Fruit fly (Drosophila melanogaster) whole organism, embryonic: ENCODE results near the gene CG2021.

Experiments used
- Atf6 ChIP-seq: fragments of 200-800 bp; sonication (Bioruptor generic); IDR thresholded peaks from 2 replicates; pipeline ENCODE4 v1.3.6; 2022; ENCODE audit warnings: missing biosample characterization, missing genetic modification characterization
- B-H1 ChIP-seq: fragments of 200-800 bp; sonication (Bioruptor generic); IDR thresholded peaks from 3 replicates; pipeline ENCODE4 v1.3.6; 2022; ENCODE audit warnings: missing biosample characterization, missing genetic modification characterization
- B-H2 ChIP-seq: fragments of 200-800 bp; sonication (Bioruptor generic); optimal IDR thresholded peaks from 2 replicates; lab custom pipeline; 2018; ENCODE audit warnings: missing biosample characterization, mild to moderate bottlenecking, missing genetic modification characterization
- Bdp1 ChIP-seq: fragments of 200-800 bp; sonication (Bioruptor generic); optimal IDR thresholded peaks from 3 replicates; lab custom pipeline; 2016; ENCODE audit warnings: missing biosample characterization, missing genetic modification characterization
- Bgb ChIP-seq: fragments of 200-800 bp; sonication (Bioruptor generic); IDR thresholded peaks from 2 replicates; pipeline ENCODE4 v1.3.6; 2022; ENCODE audit warnings: missing biosample characterization, missing genetic modification characterization; ENCODE audit not compliant: partially characterized antibody
- CG12299 ChIP-seq: fragments of 200-800 bp; sonication (Bioruptor generic); optimal IDR thresholded peaks from 2 replicates; lab custom pipeline; 2018; ENCODE audit warnings: missing biosample characterization, mild to moderate bottlenecking, missing genetic modification characterization
- CG12391 ChIP-seq: fragments of 200-800 bp; sonication (Bioruptor generic); optimal IDR thresholded peaks from 3 replicates; lab custom pipeline; 2018; ENCODE audit warnings: missing biosample characterization, mild to moderate bottlenecking, missing genetic modification characterization, moderate library complexity
- CG13775 ChIP-seq: fragments of 200-800 bp; sonication (Bioruptor generic); optimal IDR thresholded peaks from 3 replicates; lab custom pipeline; 2017; ENCODE audit warnings: missing biosample characterization, mild to moderate bottlenecking, missing genetic modification characterization
- CG1647 ChIP-seq: fragments of 200-800 bp; sonication (Bioruptor generic); optimal IDR thresholded peaks from 3 replicates; lab custom pipeline; 2016; ENCODE audit warnings: missing biosample characterization, missing genetic modification characterization
- CG16863 ChIP-seq: fragments of 200-800 bp; sonication (Bioruptor generic); optimal IDR thresholded peaks from 3 replicates; lab custom pipeline; 2016; ENCODE audit warnings: missing biosample characterization, missing genetic modification characterization
- CG17186 ChIP-seq: fragments of 200-800 bp; sonication (Bioruptor generic); optimal IDR thresholded peaks from 3 replicates; lab custom pipeline; 2017; ENCODE audit warnings: missing biosample characterization, missing genetic modification reagents, missing genetic modification characterization
- CG17802 ChIP-seq: fragments of 200-800 bp; sonication (Bioruptor generic); optimal IDR thresholded peaks from 2 replicates; lab custom pipeline; 2018; ENCODE audit warnings: missing biosample characterization, mild to moderate bottlenecking, missing genetic modification characterization, moderate library complexity
- CG17912 ChIP-seq: fragments of 200-800 bp; sonication (Bioruptor generic); optimal IDR thresholded peaks from 2 replicates; lab custom pipeline; 2018; ENCODE audit warnings: missing biosample characterization, mild to moderate bottlenecking, missing genetic modification characterization
- CG4730 ChIP-seq: fragments of 200-800 bp; sonication (Bioruptor generic); IDR thresholded peaks from 2 replicates; pipeline ENCODE4 v1.3.6; 2022; ENCODE audit warnings: missing biosample characterization, missing genetic modification characterization
- CG6765 ChIP-seq: fragments of 200-800 bp; sonication (Bioruptor generic); optimal IDR thresholded peaks from 3 replicates; lab custom pipeline; 2017; ENCODE audit warnings: missing biosample characterization, mild to moderate bottlenecking, missing genetic modification characterization
- CG7556 ChIP-seq: fragments of 200-800 bp; sonication (Bioruptor generic); optimal IDR thresholded peaks from 2 replicates; lab custom pipeline; 2017; ENCODE audit warnings: missing biosample characterization, mild to moderate bottlenecking, missing genetic modification characterization
- CG8478 ChIP-seq: fragments of >200 bp; optimal IDR thresholded peaks from 2 replicates; lab custom pipeline; 2018
- CG8944 ChIP-seq: fragments of 200-800 bp; sonication (Bioruptor generic); optimal IDR thresholded peaks from 3 replicates; lab custom pipeline; 2016; ENCODE audit warnings: missing biosample characterization, missing genetic modification characterization
- CG9817 ChIP-seq: fragments of 200-800 bp; sonication (Bioruptor generic); optimal IDR thresholded peaks from 2 replicates; lab custom pipeline; 2018; ENCODE audit warnings: missing biosample characterization, mild to moderate bottlenecking, missing genetic modification characterization, moderate library complexity
- CHES-1-like ChIP-seq: fragments of 200-800 bp; sonication (Bioruptor generic); optimal IDR thresholded peaks from 2 replicates; lab custom pipeline; 2016; ENCODE audit warnings: missing biosample characterization, missing genetic modification characterization
- D19A ChIP-seq: fragments of 200-800 bp; optimal IDR thresholded peaks from 3 replicates; lab custom pipeline; 2019; ENCODE audit warnings: missing biosample characterization, mild to moderate bottlenecking, missing genetic modification characterization, moderate library complexity
- Fer2 ChIP-seq: fragments of 200-800 bp; sonication (Bioruptor generic); optimal IDR thresholded peaks from 2 replicates; lab custom pipeline; 2018; ENCODE audit warnings: missing biosample characterization, mild to moderate bottlenecking, missing genetic modification characterization, moderate library complexity
- Fer3 ChIP-seq: fragments of 200-800 bp; sonication (Bioruptor generic); optimal IDR thresholded peaks from 2 replicates; lab custom pipeline; 2018; ENCODE audit warnings: missing biosample characterization, mild to moderate bottlenecking, missing genetic modification characterization, moderate library complexity
- Hand ChIP-seq: fragments of 200-800 bp; sonication (Bioruptor generic); optimal IDR thresholded peaks from 2 replicates; lab custom pipeline; 2017; ENCODE audit warnings: mild to moderate bottlenecking, missing biosample characterization, missing genetic modification reagents, missing genetic modification characterization
- MTF-1 ChIP-seq: fragments of 200-800 bp; sonication (Bioruptor generic); optimal IDR thresholded peaks from 2 replicates; lab custom pipeline; 2018; ENCODE audit warnings: missing biosample characterization, mild to moderate bottlenecking, missing genetic modification characterization, borderline replicate concordance
- abd-A ChIP-seq: fragments of 200-800 bp; sonication (Bioruptor generic); optimal IDR thresholded peaks from 3 replicates; lab custom pipeline; 2019; ENCODE audit warnings: missing biosample characterization, mild to moderate bottlenecking, missing genetic modification characterization, moderate library complexity
- ac ChIP-seq: fragments of 200-800 bp; sonication (Bioruptor generic); optimal IDR thresholded peaks from 3 replicates; lab custom pipeline; 2017; ENCODE audit warnings: missing biosample characterization, mild to moderate bottlenecking, missing genetic modification characterization
- al ChIP-seq: fragments of 200-800 bp; sonication (Bioruptor generic); IDR thresholded peaks from 2 replicates; pipeline ENCODE4 v1.3.6; 2022; ENCODE audit warnings: missing biosample characterization, missing genetic modification characterization
- ase ChIP-seq: fragments of 200-800 bp; sonication (Bioruptor generic); IDR thresholded peaks from 3 replicates; pipeline ENCODE4 v1.3.6; 2022; ENCODE audit warnings: missing biosample characterization, missing genetic modification characterization
- bigmax ChIP-seq: fragments of 200-800 bp; sonication (Bioruptor generic); optimal IDR thresholded peaks from 2 replicates; lab custom pipeline; 2018; ENCODE audit warnings: missing biosample characterization, mild to moderate bottlenecking, missing genetic modification characterization
- btn ChIP-seq: fragments of 200-800 bp; sonication (Bioruptor generic); optimal IDR thresholded peaks from 2 replicates; lab custom pipeline; 2016; ENCODE audit warnings: missing biosample characterization, missing genetic modification characterization
- croc ChIP-seq: fragments of 200-800 bp; sonication (Bioruptor generic); conservative IDR thresholded peaks from 3 replicates; pipeline ENCODE4 v1.3.6; 2022; ENCODE audit warnings: missing biosample characterization, missing genetic modification characterization
- crol ChIP-seq: fragments of 200-800 bp; sonication (Bioruptor generic); IDR thresholded peaks from 2 replicates; pipeline ENCODE4 v1.3.6; 2022; ENCODE audit warnings: missing biosample characterization, missing genetic modification characterization
- dm ChIP-seq: fragments of 200-800 bp; sonication (Bioruptor generic); optimal IDR thresholded peaks from 3 replicates; lab custom pipeline; 2016; ENCODE audit warnings: missing biosample characterization, missing genetic modification characterization
- dysf ChIP-seq: fragments of 200-800 bp; sonication (Bioruptor generic); IDR thresholded peaks from 3 replicates; pipeline ENCODE4 v1.3.6; 2022; ENCODE audit warnings: missing biosample characterization, missing genetic modification characterization
- emc ChIP-seq: fragments of 200-800 bp; sonication (Bioruptor generic); optimal IDR thresholded peaks from 2 replicates; lab custom pipeline; 2016; ENCODE audit warnings: missing biosample characterization, missing genetic modification characterization
- en ChIP-seq: fragments of 200-800 bp; sonication (Bioruptor generic); optimal IDR thresholded peaks from 2 replicates; lab custom pipeline; 2016; ENCODE audit warnings: missing biosample characterization, missing genetic modification characterization
- gcm2 ChIP-seq: fragments of 200-800 bp; sonication (Bioruptor generic); optimal IDR thresholded peaks from 2 replicates; lab custom pipeline; 2016; ENCODE audit warnings: missing biosample characterization, missing genetic modification characterization
- grau ChIP-seq: fragments of 200-800 bp; optimal IDR thresholded peaks from 3 replicates; lab custom pipeline; 2019; ENCODE audit warnings: missing biosample characterization, mild to moderate bottlenecking, missing genetic modification characterization, moderate library complexity
- jumu ChIP-seq: fragments of 200-800 bp; sonication (Bioruptor generic); optimal IDR thresholded peaks from 3 replicates; lab custom pipeline; 2016; ENCODE audit warnings: missing biosample characterization, missing genetic modification characterization
- lilli ChIP-seq: fragments of 200-800 bp; sonication (Bioruptor generic); optimal IDR thresholded peaks from 3 replicates; lab custom pipeline; 2016; ENCODE audit warnings: missing biosample characterization, missing genetic modification characterization
- mld ChIP-seq: fragments of 200-800 bp; sonication (Bioruptor generic); IDR thresholded peaks from 3 replicates; pipeline ENCODE4 v1.3.6; 2022; ENCODE audit warnings: missing biosample characterization, missing genetic modification characterization; ENCODE audit not compliant: partially characterized antibody
- org-1 ChIP-seq: fragments of 200-800 bp; sonication (Bioruptor generic); optimal IDR thresholded peaks from 2 replicates; lab custom pipeline; 2017; ENCODE audit warnings: missing biosample characterization, missing genetic modification characterization
- pzg ChIP-seq: fragments of 200-800 bp; sonication (Bioruptor generic); optimal IDR thresholded peaks from 3 replicates; lab custom pipeline; 2018; ENCODE audit warnings: missing biosample characterization, mild to moderate bottlenecking, missing genetic modification characterization, moderate library complexity
- run ChIP-seq: fragments of 200-800 bp; sonication (Bioruptor generic); optimal IDR thresholded peaks from 3 replicates; lab custom pipeline; 2018; ENCODE audit warnings: missing biosample characterization, mild to moderate bottlenecking, missing genetic modification characterization
- sob ChIP-seq: fragments of 200-800 bp; sonication (Bioruptor generic); IDR thresholded peaks from 2 replicates; pipeline ENCODE4 v1.3.6; 2022; ENCODE audit warnings: missing biosample characterization, missing genetic modification characterization
- trem ChIP-seq: fragments of 200-800 bp; optimal IDR thresholded peaks from 3 replicates; lab custom pipeline; 2019; ENCODE audit warnings: missing biosample characterization, mild to moderate bottlenecking, missing genetic modification characterization, moderate library complexity
- wdn ChIP-seq: fragments of 200-800 bp; sonication (Bioruptor generic); IDR thresholded peaks from 2 replicates; pipeline ENCODE4 v1.3.6; 2022; ENCODE audit warnings: missing biosample characterization, missing genetic modification characterization
- zfh2 ChIP-seq: fragments of 200-800 bp; sonication (Bioruptor generic); optimal IDR thresholded peaks from 2 replicates; lab custom pipeline; 2016; ENCODE audit warnings: missing biosample characterization, missing genetic modification characterization

CG2021 gene

DNA sequence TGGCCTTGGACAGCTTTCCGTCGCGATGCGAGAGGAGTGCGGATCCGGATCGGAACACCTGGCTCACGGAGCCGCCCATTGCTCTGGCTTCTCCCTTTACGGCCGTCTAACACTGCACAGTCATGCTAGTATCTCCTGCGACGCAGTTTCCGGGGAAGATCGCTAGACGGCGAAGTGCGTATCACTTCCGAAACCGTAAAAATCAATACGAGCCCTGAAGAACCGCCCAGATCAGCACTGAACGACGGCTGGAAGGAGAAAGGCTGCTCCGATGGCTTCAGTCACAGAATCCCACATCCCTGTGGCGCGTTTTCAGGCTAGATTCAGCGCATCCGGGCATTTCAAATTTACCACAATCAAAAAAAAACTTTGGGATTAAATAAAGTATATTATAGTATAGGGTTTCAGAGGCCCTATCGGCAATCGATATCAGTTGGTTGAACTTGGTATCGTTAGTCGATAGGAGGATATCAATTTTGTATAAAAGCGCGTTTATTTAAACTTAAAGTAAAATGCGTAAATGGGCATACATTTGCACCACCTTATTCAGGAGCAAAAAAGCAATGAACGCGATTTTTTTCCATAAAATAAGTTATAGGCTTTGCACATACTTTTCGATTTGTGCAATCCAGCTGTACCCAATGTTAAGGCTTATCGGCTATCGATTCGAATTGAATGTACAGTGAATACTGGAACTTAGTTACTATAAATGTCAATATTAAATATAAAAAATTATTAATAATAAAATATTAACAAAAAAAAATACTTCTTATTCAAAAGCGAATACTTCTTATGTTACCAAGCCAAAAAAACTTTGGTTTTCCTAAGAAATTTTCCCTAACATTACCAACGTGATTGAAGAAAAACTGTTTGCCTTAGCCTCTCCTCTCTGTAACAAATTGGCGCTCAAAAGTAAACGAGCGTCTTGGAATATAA, 2.2 kb downstream of the CG2021 start, which contains the start of the genes CG13933 and PolD2 (continued):
- TF ChIP-seq grau (tag; lab: Kevin White, UChicago), result peak; percentile 100
- peak; percentile 55 for TF ChIP-seq CG17186 (GFP tag; lab: Kevin White, UChicago)
- TF ChIP-seq wdn (GFP tag; lab: Robert Waterston, UW), result peak; percentile 97
- TF ChIP-seq ase (GFP tag; lab: Robert Waterston, UW), result peak; percentile 92
- TF ChIP-seq bigmax (GFP tag; lab: Kevin White, UChicago), result no peak
- TF ChIP-seq CG8478 (lab: Kevin White, UChicago), result no peak
- TF ChIP-seq al, result peak; percentile 94
- peak; percentile 99 for TF ChIP-seq sob (GFP tag; lab: Robert Waterston, UW)
- peak; percentile 72 for TF ChIP-seq MTF-1 (GFP tag; lab: Kevin White, UChicago)
- peak; percentile 88 for TF ChIP-seq trem (tag; lab: Kevin White, UChicago)
- TF ChIP-seq run, result peak; percentile 92
- TF ChIP-seq CG8944 (GFP tag; lab: Kevin White, UChicago), result peak; percentile 79
- TF ChIP-seq abd-A (tag; lab: Kevin White, UChicago), result no peak
- peak; percentile 20 for TF ChIP-seq btn
- peak; percentile 58 for TF ChIP-seq dm (GFP tag; lab: Kevin White, UChicago)
- TF ChIP-seq CG12299 (tag; lab: Kevin White, UChicago), result peak; percentile 95
- TF ChIP-seq org-1, result peak; percentile 88
- peak; percentile 96 for TF ChIP-seq croc (GFP tag; lab: Robert Waterston, UW)
- peak; percentile 97 for TF ChIP-seq Hand (GFP tag; lab: Kevin White, UChicago)
- TF ChIP-seq ac (GFP tag; lab: Kevin White, UChicago), result peak; percentile 95
- TF ChIP-seq dysf (GFP tag; lab: Robert Waterston, UW), result peak; percentile 87
- peak; percentile 64; the same call in 1 of the 2 replicates for TF ChIP-seq Bgb (GFP tag; lab: Robert Waterston, UW)
- peak; percentile 26 for TF ChIP-seq en (GFP tag; lab: Kevin White, UChicago)
- TF ChIP-seq CG6765 (GFP tag; lab: Kevin White, UChicago), result peak; percentile 74
- TF ChIP-seq Fer2 (tag; lab: Kevin White, UChicago), result peak; percentile 44
- TF ChIP-seq CG17912 (GFP tag; lab: Kevin White, UChicago), result peak; percentile 85
- TF ChIP-seq Bdp1, result peak; percentile 63
- TF ChIP-seq lilli (GFP tag; lab: Kevin White, UChicago), result peak; percentile 94
- TF ChIP-seq mld (GFP tag; lab: Robert Waterston, UW), result peak; percentile 67; the same call in 2 of the 3 replicates
- TF ChIP-seq Fer3, result peak; percentile 89
- TF ChIP-seq Atf6 (GFP tag; lab: Robert Waterston, UW), result peak; percentile 97
- TF ChIP-seq CG17802 (tag; lab: Kevin White, UChicago), result peak; percentile 47
- peak; percentile 1 for TF ChIP-seq emc
- peak; percentile 66 for TF ChIP-seq jumu (GFP tag; lab: Kevin White, UChicago)
- peak; percentile 98 for TF ChIP-seq CG12391 (tag; lab: Kevin White, UChicago)
- peak; percentile 83 for TF ChIP-seq CG16863 (GFP tag; lab: Kevin White, UChicago)
- TF ChIP-seq CG13775 (GFP tag; lab: Kevin White, UChicago), result peak; percentile 96
- peak; percentile 97 for TF ChIP-seq B-H1 (GFP tag; lab: Robert Waterston, UW)
- peak; percentile 95 for TF ChIP-seq CG7556
- peak; percentile 65 for TF ChIP-seq gcm2 (GFP tag; lab: Kevin White, UChicago)
- TF ChIP-seq B-H2 (GFP tag; lab: Kevin White, UChicago), result no peak
- no peak for TF ChIP-seq D19A (tag; lab: Kevin White, UChicago)
- TF ChIP-seq CG4730, result peak; percentile 94
- TF ChIP-seq zfh2 (GFP tag; lab: Kevin White, UChicago), result peak; percentile 65
- peak; percentile 97 for TF ChIP-seq CG9817 (tag; lab: Kevin White, UChicago)
- TF ChIP-seq crol (GFP tag; lab: Robert Waterston, UW), result peak; percentile 82
- peak; percentile 79 for TF ChIP-seq CHES-1-like (GFP tag; lab: Kevin White, UChicago)
- peak; percentile 46 for TF ChIP-seq CG1647 (GFP tag; lab: Kevin White, UChicago)
- peak; percentile 23 for TF ChIP-seq pzg (GFP tag; lab: Kevin White, UChicago)
